Worm (Caenorhabditis elegans): Measurements from ENCODE around the gene npr-1.
A peak's percentile ranks its signal among the peaks of the same experiment; 100 is the strongest.

ce11 chrX:4788958-4789357 lies 19.2 kb upstream of the npr-1 start:
- TF ChIP-seq Y79H2A.3 (GFP tag; conservative IDR thresholded peaks at IDR 0.05) (no peak), K12H6.12 (tag; optimal IDR thresholded peaks at IDR 0.05) (peak; percentile 20), zfh-2 (GFP tag; conservative IDR thresholded peaks at IDR 0.05) (no peak), Y67H2A.10 (GFP tag; conservative IDR thresholded peaks at IDR 0.05) (no peak), bed-2 (GFP tag; IDR thresholded peaks at IDR 0.05) (no peak), ceh-79 (tag; optimal IDR thresholded peaks at IDR 0.05) (no peak), efl-1 (GFP tag; optimal IDR thresholded peaks at IDR 0.05) (no peak), pha-4 (tag; optimal IDR thresholded peaks at IDR 0.05) (no peak), nfya-1 (tag; optimal IDR thresholded peaks at IDR 0.05; ENCODE audit: borderline replicate concordance, insufficient read depth) (no peak)
